Fruit fly (Drosophila melanogaster) whole organism, adult: ENCODE results near the gene Septin4.
A peak's percentile ranks its signal among the peaks of the same experiment; 100 is the strongest.

Experiments used
- CG11617 ChIP-seq: fragments of 200-800 bp; sonication (Bioruptor generic); optimal IDR thresholded peaks from 2 replicates; lab custom pipeline; 2017; ENCODE audit warnings: mild to moderate bottlenecking, missing biosample characterization, missing genetic modification reagents, missing genetic modification characterization
- CG12768 ChIP-seq: fragments of 200-800 bp; sonication (Bioruptor generic); optimal IDR thresholded peaks from 2 replicates; lab custom pipeline; 2017; ENCODE audit warnings: missing biosample characterization, missing genetic modification characterization, mild to moderate bottlenecking, moderate library complexity, missing genetic modification reagents
- CG14711 ChIP-seq: fragments of 200-800 bp; sonication (Bioruptor generic); optimal IDR thresholded peaks from 2 replicates; lab custom pipeline; 2018; ENCODE audit warnings: missing biosample characterization, mild to moderate bottlenecking, missing genetic modification characterization, moderate library complexity
- CG1620 ChIP-seq: fragments of 200-800 bp; sonication (Bioruptor generic); optimal IDR thresholded peaks from 2 replicates; lab custom pipeline; 2016; ENCODE audit warnings: missing biosample characterization, missing genetic modification characterization
- CG33017 ChIP-seq: fragments of 200-800 bp; sonication (Bioruptor generic); optimal IDR thresholded peaks from 2 replicates; lab custom pipeline; 2018; ENCODE audit warnings: missing biosample characterization, mild to moderate bottlenecking, missing genetic modification characterization, moderate library complexity
- CG5204 ChIP-seq: fragments of 200-800 bp; sonication (Bioruptor generic); optimal IDR thresholded peaks from 2 replicates; lab custom pipeline; 2016; ENCODE audit warnings: missing biosample characterization, missing genetic modification characterization
- CG7045 ChIP-seq: fragments of 200-800 bp; sonication (Bioruptor generic); optimal IDR thresholded peaks from 2 replicates; lab custom pipeline; 2017; ENCODE audit warnings: missing biosample characterization, mild to moderate bottlenecking, missing genetic modification characterization
- CG7101 ChIP-seq: fragments of 200-800 bp; sonication (Bioruptor generic); optimal IDR thresholded peaks from 2 replicates; lab custom pipeline; 2018; ENCODE audit warnings: missing biosample characterization, mild to moderate bottlenecking, missing genetic modification characterization, moderate library complexity
- Clk ChIP-seq: fragments of 200-800 bp; sonication (Bioruptor generic); optimal IDR thresholded peaks from 2 replicates; lab custom pipeline; 2017; ENCODE audit warnings: missing biosample characterization, missing genetic modification characterization
- Crg-1 ChIP-seq: fragments of 200-800 bp; sonication (Bioruptor generic); optimal IDR thresholded peaks from 2 replicates; lab custom pipeline; 2016; ENCODE audit warnings: missing biosample characterization, missing genetic modification characterization
- Hr96 ChIP-seq: fragments of 200-800 bp; sonication (Bioruptor generic); optimal IDR thresholded peaks from 2 replicates; lab custom pipeline; 2016; ENCODE audit warnings: missing biosample characterization, missing genetic modification characterization
- Mnt ChIP-seq: fragments of 200-800 bp; sonication (Bioruptor generic); optimal IDR thresholded peaks from 2 replicates; lab custom pipeline; 2016; ENCODE audit warnings: missing biosample characterization, mild to moderate bottlenecking, missing genetic modification characterization
- bab1 ChIP-seq: fragments of 200-800 bp; sonication (Bioruptor generic); optimal IDR thresholded peaks from 3 replicates; lab custom pipeline; 2019; ENCODE audit warnings: missing biosample characterization, mild to moderate bottlenecking, missing genetic modification characterization, moderate library complexity
- cic ChIP-seq: fragments of 200-800 bp; sonication (Bioruptor generic); optimal IDR thresholded peaks from 2 replicates; lab custom pipeline; 2017; ENCODE audit warnings: missing biosample characterization, mild to moderate bottlenecking, missing genetic modification characterization, moderate library complexity
- cnc ChIP-seq, 2 experiments: fragments of >200 bp; optimal IDR thresholded peaks; 2 replicates each; lab custom pipeline; 2017
- kay ChIP-seq: fragments of 200-800 bp; sonication (Bioruptor generic); peaks from one replicate; lab custom pipeline; 2016; ENCODE audit warnings: missing biosample characterization, missing genetic modification characterization, borderline replicate concordance
- ovo ChIP-seq: fragments of 200-800 bp; sonication (Bioruptor generic); optimal IDR thresholded peaks from 2 replicates; lab custom pipeline; 2016; ENCODE audit warnings: missing biosample characterization, missing genetic modification characterization
- pad ChIP-seq: fragments of 200-800 bp; sonication (Bioruptor generic); optimal IDR thresholded peaks from 3 replicates; lab custom pipeline; 2017; ENCODE audit warnings: missing biosample characterization, missing genetic modification characterization, mild to moderate bottlenecking, moderate library complexity, missing genetic modification reagents
- tj ChIP-seq: fragments of 200-800 bp; sonication (Bioruptor generic); optimal IDR thresholded peaks from 3 replicates; lab custom pipeline; 2017; ENCODE audit warnings: missing biosample characterization, mild to moderate bottlenecking, missing genetic modification characterization, moderate library complexity
- toe ChIP-seq: fragments of 200-800 bp; sonication (Bioruptor generic); optimal IDR thresholded peaks from 2 replicates; lab custom pipeline; 2016; ENCODE audit warnings: missing biosample characterization, missing genetic modification characterization

Gene Septin4

dm6 chrX:16711003-16711402 is 16.0 kb upstream of the Septin4 start, which contains the start of gene CG13008:
TSS of gene CG13008 (plus strand) at chrX:16711303.
- TF ChIP-seq Mnt (GFP tag; lab: Kevin White, UChicago) (no peak), CG5204 (GFP tag; lab: Kevin White, UChicago) (no peak), cic (no peak), CG7045 (no peak), CG7101 (no peak), ovo (GFP tag; lab: Kevin White, UChicago) (no peak), Crg-1 (GFP tag; lab: Kevin White, UChicago) (no peak), Hr96 (no peak), tj (GFP tag; lab: Kevin White, UChicago) (no peak), CG14711 (tag; lab: Kevin White, UChicago) (no peak), pad (GFP tag; lab: Kevin White, UChicago) (no peak)

DNA sequence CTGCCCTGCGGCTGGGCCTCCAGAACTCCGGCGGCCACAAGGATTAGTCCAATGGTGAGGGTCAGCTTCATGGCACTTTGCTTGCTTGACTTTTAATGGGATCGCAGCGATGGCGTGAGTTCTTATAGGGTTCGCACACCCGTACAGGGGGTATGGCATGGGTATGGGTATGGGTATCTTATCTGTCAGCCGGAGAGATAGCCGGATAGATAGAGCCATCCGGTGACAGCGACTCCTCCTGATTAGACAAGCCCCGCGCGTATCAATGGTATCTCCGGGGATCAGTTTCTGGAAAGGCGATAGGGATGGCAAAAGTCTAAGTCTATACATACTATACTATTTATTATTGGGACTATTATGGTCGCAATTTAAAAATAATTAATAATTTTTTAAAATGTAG is 11.8 kb upstream of the Septin4 start, which contains the start of gene CG9672:
Gene CG9672 (minus strand): TSS at position 101 of the 400 bp plus-strand sequence.
- no peak for TF ChIP-seq CG33017 (tag; lab: Kevin White, UChicago)
- TF ChIP-seq CG1620 = no peak

DNA sequence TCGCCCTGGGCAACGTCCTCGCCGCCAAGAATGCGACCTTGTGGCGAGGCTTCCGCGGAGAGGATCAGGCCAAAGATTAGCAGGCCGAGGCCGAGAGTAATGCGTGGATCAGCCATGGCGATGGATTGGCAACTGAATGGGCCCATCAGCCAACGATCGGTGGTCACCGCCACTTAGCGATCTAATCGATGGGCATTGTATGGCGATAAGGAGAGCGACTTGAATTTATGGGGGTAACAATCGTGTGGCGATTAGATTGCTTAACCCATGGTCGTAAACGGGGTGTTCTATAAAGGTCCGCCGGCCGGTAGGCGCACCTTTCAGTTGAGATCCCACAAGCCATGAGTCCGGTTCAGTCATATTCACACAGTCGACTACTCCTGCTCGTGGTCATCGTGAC is 8.8 kb upstream of the Septin4 start, which contains the start of the genes CG9673 and CG4653:
Gene CG9673 (minus strand): TSS at position 138 of the 400 bp plus-strand sequence.
Gene CG4653 (plus strand): TSS at position 335 of the 400 bp plus-strand sequence.
- TF ChIP-seq Mnt (GFP tag; lab: Kevin White, UChicago) (peak; percentile 34), cic (peak; percentile 23), bab1 (GFP tag; lab: Kevin White, UChicago) (no peak)

dm6 chrX:16701941-16702340 is 7.0 kb upstream of the Septin4 start, which contains the start of gene sphe:
TSS of gene sphe (minus strand) at chrX:16701972.
- peak; percentile 5 for TF ChIP-seq Mnt (GFP tag; lab: Kevin White, UChicago)
- TF ChIP-seq pad (GFP tag; lab: Kevin White, UChicago) = no peak
- TF ChIP-seq tj (GFP tag; lab: Kevin White, UChicago) = no peak
- no peak for TF ChIP-seq Crg-1 (GFP tag; lab: Kevin White, UChicago)
- no peak for TF ChIP-seq CG7101
- TF ChIP-seq Clk (GFP tag; lab: Kevin White, UChicago) = no peak
- TF ChIP-seq bab1 (GFP tag; lab: Kevin White, UChicago) = no peak
- no peak for TF ChIP-seq CG1620
- no peak for TF ChIP-seq Hr96
- no peak for TF ChIP-seq CG33017 (tag; lab: Kevin White, UChicago)
- no peak for TF ChIP-seq CG11617 (GFP tag; lab: Kevin White, UChicago)
- TF ChIP-seq cic = peak; percentile 41
- peak; percentile 69 for TF ChIP-seq kay (GFP tag; lab: Kevin White, UChicago)
- TF ChIP-seq CG12768 (GFP tag; lab: Kevin White, UChicago) = no peak
- no peak for TF ChIP-seq ovo (GFP tag; lab: Kevin White, UChicago)
- no peak for TF ChIP-seq CG7045

- TF ChIP-seq pad (GFP tag; lab: Kevin White, UChicago) = no peak
Observed at dm6 chrX:16700070-16700469, 5.1 kb upstream of the Septin4 start, which contains the start of gene CG9676. TSS of gene CG9676 (minus strand) at chrX:16700170.

DNA sequence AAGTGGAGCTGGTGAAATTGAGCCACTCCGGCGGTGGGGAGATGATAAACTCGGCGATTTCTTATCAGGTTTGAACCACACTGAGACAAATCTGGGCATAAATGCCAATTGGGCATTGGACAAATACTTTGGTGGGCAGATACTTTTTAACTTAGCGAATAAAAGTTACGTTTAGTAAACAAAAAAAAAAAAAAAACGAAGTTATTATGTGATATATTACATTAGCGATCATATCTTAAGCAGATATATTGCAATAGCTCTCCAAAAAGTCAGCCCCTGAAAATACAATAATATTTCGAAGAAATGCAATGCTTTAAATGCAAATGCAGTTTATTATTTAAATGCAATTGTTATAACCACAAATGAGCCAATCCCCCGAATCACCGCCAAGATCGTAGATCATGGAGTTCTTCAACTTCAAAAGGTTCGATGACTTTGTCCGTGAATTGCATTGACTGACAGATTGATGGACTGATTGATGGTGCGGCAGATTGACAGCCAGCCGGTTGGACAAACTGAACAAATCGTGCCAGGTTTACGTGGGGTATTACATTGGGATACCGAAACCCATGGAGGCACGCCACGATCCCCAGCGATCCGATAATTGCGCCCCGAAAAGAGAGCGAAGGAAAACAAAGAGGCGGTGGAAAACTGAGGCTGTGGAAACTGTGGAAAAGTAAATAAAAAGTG is 3.1 kb upstream of the Septin4 start:
- no peak for TF ChIP-seq cnc (optimal IDR thresholded peaks at IDR 0.05; lab: Kevin White, UChicago)
- no peak for TF ChIP-seq CG5204 (GFP tag; lab: Kevin White, UChicago)
- TF ChIP-seq CG12768 (GFP tag; lab: Kevin White, UChicago) = no peak
- TF ChIP-seq kay (GFP tag; lab: Kevin White, UChicago) = no peak
- TF ChIP-seq Clk (GFP tag; lab: Kevin White, UChicago) = no peak
- TF ChIP-seq CG14711 (tag; lab: Kevin White, UChicago) = no peak
- TF ChIP-seq ovo (GFP tag; lab: Kevin White, UChicago) = no peak
- no peak for TF ChIP-seq CG33017 (tag; lab: Kevin White, UChicago)
- no peak for TF ChIP-seq Mnt (GFP tag; lab: Kevin White, UChicago)
- no peak for TF ChIP-seq Crg-1 (GFP tag; lab: Kevin White, UChicago)
- no peak for TF ChIP-seq CG11617 (GFP tag; lab: Kevin White, UChicago)
- no peak for TF ChIP-seq cic
- TF ChIP-seq CG1620 = no peak

dm6 chrX:16696614-16697519 is 1.9 kb upstream of the Septin4 start:
- TF ChIP-seq CG7045 (no peak), kay (GFP tag; lab: Kevin White, UChicago) (no peak), toe (GFP tag; lab: Kevin White, UChicago) (no peak), CG5204 (GFP tag; lab: Kevin White, UChicago) (no peak), Clk (GFP tag; lab: Kevin White, UChicago) (no peak), ovo (GFP tag; lab: Kevin White, UChicago) (no peak), CG7101 (no peak), tj (GFP tag; lab: Kevin White, UChicago) (no peak), cnc (optimal IDR thresholded peaks at IDR 0.05; lab: Kevin White, UChicago) (no peak), cic (no peak), CG12768 (GFP tag; lab: Kevin White, UChicago) (no peak), CG33017 (tag; lab: Kevin White, UChicago) (no peak), bab1 (GFP tag; lab: Kevin White, UChicago) (no peak), CG14711 (tag; lab: Kevin White, UChicago) (no peak), Crg-1 (GFP tag; lab: Kevin White, UChicago) (no peak), Hr96 (no peak)
